Fruit fly (Drosophila melanogaster) whole organism, prepupa: ENCODE results near the gene Rpt6R.

Experiments used
- Blimp-1 ChIP-seq: fragments of 200-800 bp; sonication (Bioruptor generic); optimal IDR thresholded peaks from 3 replicates; lab custom pipeline; 2017; ENCODE audit warnings: missing biosample characterization, missing genetic modification characterization, mild to moderate bottlenecking, moderate library complexity, missing genetic modification reagents
- CG10669 ChIP-seq: fragments of 200-800 bp; sonication (Bioruptor generic); optimal IDR thresholded peaks from 3 replicates; lab custom pipeline; 2018; ENCODE audit warnings: missing biosample characterization, mild to moderate bottlenecking, missing genetic modification characterization, moderate library complexity
- CG11294 ChIP-seq: fragments of 200-800 bp; sonication (Bioruptor generic); IDR thresholded peaks from 2 replicates; pipeline ENCODE4 v1.3.6; 2022; ENCODE audit warnings: missing biosample characterization, missing genetic modification characterization
- CG11902 ChIP-seq: fragments of 200-800 bp; sonication (Bioruptor generic); optimal IDR thresholded peaks from 3 replicates; lab custom pipeline; 2016; ENCODE audit warnings: missing biosample characterization, missing genetic modification characterization
- CG15336 ChIP-seq: fragments of 200-800 bp; sonication (Bioruptor generic); IDR thresholded peaks from 2 replicates; pipeline ENCODE4 v1.3.6; 2022; ENCODE audit warnings: missing biosample characterization, missing genetic modification characterization
- CG1621 ChIP-seq: fragments of 200-800 bp; sonication (Bioruptor generic); optimal IDR thresholded peaks from 3 replicates; lab custom pipeline; 2018; ENCODE audit warnings: missing biosample characterization, mild to moderate bottlenecking, missing genetic modification characterization
- CG16779 ChIP-seq: fragments of 200-800 bp; sonication (Bioruptor generic); optimal IDR thresholded peaks from 3 replicates; lab custom pipeline; 2017; ENCODE audit warnings: missing biosample characterization, mild to moderate bottlenecking, missing genetic modification characterization
- CG31627 ChIP-seq: fragments of 200-800 bp; sonication (Bioruptor generic); optimal IDR thresholded peaks from 3 replicates; lab custom pipeline; 2016; ENCODE audit warnings: missing biosample characterization, missing genetic modification characterization
- CG32006 ChIP-seq: fragments of 200-800 bp; sonication (Bioruptor generic); optimal IDR thresholded peaks from 3 replicates; lab custom pipeline; 2017; ENCODE audit warnings: missing biosample characterization, mild to moderate bottlenecking, missing genetic modification characterization
- CG34406 ChIP-seq: fragments of 200-800 bp; sonication (Bioruptor generic); optimal IDR thresholded peaks from 3 replicates; lab custom pipeline; 2016; ENCODE audit warnings: missing biosample characterization, missing genetic modification characterization
- CG3919 ChIP-seq: fragments of 200-800 bp; sonication (Bioruptor generic); optimal IDR thresholded peaks from 3 replicates; lab custom pipeline; 2016; ENCODE audit warnings: missing biosample characterization, missing genetic modification characterization
- CG4318 ChIP-seq: fragments of 200-800 bp; sonication (Bioruptor generic); optimal IDR thresholded peaks from 3 replicates; lab custom pipeline; 2017; ENCODE audit warnings: missing biosample characterization, mild to moderate bottlenecking, missing genetic modification characterization
- CG6276 ChIP-seq: fragments of 200-800 bp; sonication (Bioruptor generic); optimal IDR thresholded peaks from 2 replicates; lab custom pipeline; 2017; ENCODE audit warnings: missing biosample characterization, mild to moderate bottlenecking, missing genetic modification characterization
- CG6792 ChIP-seq: fragments of 200-800 bp; sonication (Bioruptor generic); optimal IDR thresholded peaks from 3 replicates; lab custom pipeline; 2016; ENCODE audit warnings: missing biosample characterization, missing genetic modification characterization
- CG6808 ChIP-seq: fragments of 200-800 bp; sonication (Bioruptor generic); optimal IDR thresholded peaks from 3 replicates; lab custom pipeline; 2017; ENCODE audit warnings: missing biosample characterization, missing genetic modification characterization, mild to moderate bottlenecking, moderate library complexity, missing genetic modification reagents
- CG6854 ChIP-seq: fragments of 200-800 bp; sonication (Bioruptor generic); optimal IDR thresholded peaks from 2 replicates; lab custom pipeline; 2017; ENCODE audit warnings: missing biosample characterization, mild to moderate bottlenecking, missing genetic modification characterization
- CG7368 ChIP-seq: fragments of 200-800 bp; sonication (Bioruptor generic); optimal IDR thresholded peaks from 3 replicates; lab custom pipeline; 2016; ENCODE audit warnings: missing biosample characterization, missing genetic modification characterization
- CG8119 ChIP-seq: fragments of 200-800 bp; sonication (Bioruptor generic); IDR thresholded peaks from 3 replicates; pipeline ENCODE4 v1.3.6; 2022; ENCODE audit warnings: missing biosample characterization, missing genetic modification characterization
- CG8319 ChIP-seq: fragments of 200-800 bp; sonication (Bioruptor generic); optimal IDR thresholded peaks from 3 replicates; lab custom pipeline; 2016; ENCODE audit warnings: missing biosample characterization, missing genetic modification characterization
- CG9139 ChIP-seq: fragments of 200-800 bp; sonication (Bioruptor generic); optimal IDR thresholded peaks from 3 replicates; lab custom pipeline; 2017; ENCODE audit warnings: missing biosample characterization, mild to moderate bottlenecking, missing genetic modification characterization
- Eip75B ChIP-seq: fragments of 200-800 bp; sonication (Bioruptor generic); optimal IDR thresholded peaks from 3 replicates; lab custom pipeline; 2016; ENCODE audit warnings: missing biosample characterization, missing genetic modification characterization
- Eip78C ChIP-seq: fragments of 200-800 bp; sonication (Bioruptor generic); peaks from one replicate; lab custom pipeline; 2016; ENCODE audit warnings: missing biosample characterization, missing genetic modification characterization
- Eip93F ChIP-seq: fragments of 200-800 bp; sonication (Bioruptor generic); optimal IDR thresholded peaks from 2 replicates; lab custom pipeline; 2016; ENCODE audit warnings: missing biosample characterization, mild to moderate bottlenecking, missing genetic modification characterization
- Ets21C ChIP-seq: fragments of 200-800 bp; sonication (Bioruptor generic); optimal IDR thresholded peaks from 3 replicates; lab custom pipeline; 2016; ENCODE audit warnings: missing biosample characterization, missing genetic modification characterization
- Ets96B ChIP-seq: fragments of 200-800 bp; optimal IDR thresholded peaks from 2 replicates; lab custom pipeline; 2019; ENCODE audit warnings: missing biosample characterization, mild to moderate bottlenecking, missing genetic modification characterization, moderate library complexity
- Hr38 ChIP-seq: sonication (Bioruptor generic); optimal IDR thresholded peaks from 2 replicates; lab custom pipeline; 2016; ENCODE audit warnings: missing biosample characterization, missing genetic modification characterization
- Hr39 ChIP-seq: fragments of 200-800 bp; sonication (Bioruptor generic); optimal IDR thresholded peaks from 2 replicates; lab custom pipeline; 2016; ENCODE audit warnings: missing biosample characterization, missing genetic modification characterization
- OdsH ChIP-seq: fragments of 200-800 bp; sonication (Bioruptor generic); optimal IDR thresholded peaks from 3 replicates; lab custom pipeline; 2016; ENCODE audit warnings: missing biosample characterization, missing genetic modification characterization
- Smox ChIP-seq: fragments of 200-800 bp; sonication (Bioruptor generic); optimal IDR thresholded peaks from 3 replicates; lab custom pipeline; 2016; ENCODE audit warnings: missing biosample characterization, missing genetic modification characterization
- Sox102F ChIP-seq: fragments of 200-800 bp; sonication (Bioruptor generic); optimal IDR thresholded peaks from 2 replicates; lab custom pipeline; 2016; ENCODE audit warnings: missing biosample characterization, mild to moderate bottlenecking, missing genetic modification characterization
- Sox14 ChIP-seq: fragments of 200-800 bp; sonication (Bioruptor generic); optimal IDR thresholded peaks from 3 replicates; lab custom pipeline; 2016; ENCODE audit warnings: missing biosample characterization, missing genetic modification characterization
- Sox15 ChIP-seq: fragments of 200-800 bp; sonication (Bioruptor generic); optimal IDR thresholded peaks from 3 replicates; lab custom pipeline; 2016; ENCODE audit warnings: missing biosample characterization, missing genetic modification characterization
- achi ChIP-seq: fragments of 200-800 bp; sonication (Bioruptor generic); optimal IDR thresholded peaks from 3 replicates; lab custom pipeline; 2016; ENCODE audit warnings: missing biosample characterization, missing genetic modification characterization
- dac ChIP-seq: fragments of 200-800 bp; sonication (Bioruptor generic); optimal IDR thresholded peaks from 2 replicates; lab custom pipeline; 2017; ENCODE audit warnings: missing biosample characterization, mild to moderate bottlenecking, missing genetic modification characterization
- dsx ChIP-seq: fragments of 200-800 bp; optimal IDR thresholded peaks from 3 replicates; lab custom pipeline; 2019; ENCODE audit warnings: missing biosample characterization, mild to moderate bottlenecking, missing genetic modification characterization, moderate library complexity; ENCODE audit not compliant: poor library complexity, severe bottlenecking
- eg ChIP-seq: fragments of 200-800 bp; sonication (Bioruptor generic); IDR thresholded peaks from 3 replicates; pipeline ENCODE4 v1.3.6; 2022; ENCODE audit warnings: missing biosample characterization, missing genetic modification characterization
- esn ChIP-seq: fragments of 200-800 bp; sonication (Bioruptor generic); optimal IDR thresholded peaks from 2 replicates; lab custom pipeline; 2016; ENCODE audit warnings: missing biosample characterization, mild to moderate bottlenecking, missing genetic modification characterization, moderate library complexity
- fd59A ChIP-seq: fragments of 200-800 bp; sonication (Bioruptor generic); optimal IDR thresholded peaks from 2 replicates; lab custom pipeline; 2017; ENCODE audit warnings: missing biosample characterization, mild to moderate bottlenecking, missing genetic modification characterization, missing genetic modification reagents
- fd85E ChIP-seq: fragments of 200-800 bp; sonication (Bioruptor generic); optimal IDR thresholded peaks from 3 replicates; lab custom pipeline; 2016; ENCODE audit warnings: missing biosample characterization, missing genetic modification characterization
- fkh ChIP-seq: fragments of 200-800 bp; sonication (Bioruptor generic); optimal IDR thresholded peaks from 3 replicates; lab custom pipeline; 2017; ENCODE audit warnings: missing biosample characterization, mild to moderate bottlenecking, missing genetic modification characterization, moderate library complexity
- lz ChIP-seq: fragments of 200-800 bp; sonication (Bioruptor generic); optimal IDR thresholded peaks from 3 replicates; lab custom pipeline; 2016; ENCODE audit warnings: missing biosample characterization, missing genetic modification characterization
- net ChIP-seq: fragments of 200-800 bp; sonication (Bioruptor generic); optimal IDR thresholded peaks from 3 replicates; lab custom pipeline; 2016; ENCODE audit warnings: missing biosample characterization, missing genetic modification characterization
- pdm3 ChIP-seq: fragments of 200-800 bp; sonication (Bioruptor generic); optimal IDR thresholded peaks from 3 replicates; lab custom pipeline; 2016; ENCODE audit warnings: missing biosample characterization, missing genetic modification characterization
- salr ChIP-seq, 2 experiments: fragments of 200-800 bp; sonication (Bioruptor generic); optimal IDR thresholded peaks; 3 replicates each; lab custom pipeline; 2016 to 2018; ENCODE audit warnings: missing biosample characterization in 2 of 2, missing genetic modification characterization in 2 of 2, mild to moderate bottlenecking in 1 of 2
- ss ChIP-seq, 2 experiments: fragments of 200-800 bp; sonication (Bioruptor generic); optimal IDR thresholded peaks; 2 replicates in 1 of 2; 3 replicates in 1 of 2; lab custom pipeline; 2017 to 2018; ENCODE audit warnings: mild to moderate bottlenecking in 2 of 2, missing biosample characterization in 2 of 2, missing genetic modification characterization in 2 of 2, moderate library complexity in 1 of 2
- svp ChIP-seq: fragments of 200-800 bp; sonication (Bioruptor generic); peaks from one replicate; lab custom pipeline; 2016; ENCODE audit warnings: missing biosample characterization, missing genetic modification characterization
- topi ChIP-seq: fragments of 200-800 bp; sonication (Bioruptor generic); optimal IDR thresholded peaks from 3 replicates; lab custom pipeline; 2016; ENCODE audit warnings: missing biosample characterization, missing genetic modification characterization
- vri ChIP-seq: fragments of 200-800 bp; sonication (Bioruptor generic); optimal IDR thresholded peaks from 3 replicates; lab custom pipeline; 2016; ENCODE audit warnings: missing biosample characterization, mild to moderate bottlenecking, missing genetic modification characterization

Gene Rpt6R

dm6 chr3R:30579129-30579528 is 4.4 kb downstream of the Rpt6R start, which contains the start of gene CG9702:
TSS of gene CG9702 (plus strand) at chr3R:30579429.
- TF ChIP-seq fkh (GFP tag; lab: Kevin White, UChicago) = peak; percentile 37
- TF ChIP-seq Eip75B (GFP tag; lab: Kevin White, UChicago) = no peak
- no peak for TF ChIP-seq Hr39 (GFP tag; lab: Kevin White, UChicago)
- TF ChIP-seq dsx (GFP tag; lab: Kevin White, UChicago) = no peak

dm6 chr3R:30570554-30571141 is 12.8 kb downstream of the Rpt6R start:
- peak; percentile 88 for TF ChIP-seq Ets21C (GFP tag; lab: Kevin White, UChicago)
- peak; percentile 69 for TF ChIP-seq fd85E (GFP tag; lab: Kevin White, UChicago)
- TF ChIP-seq CG11902 (GFP tag; lab: Kevin White, UChicago) = peak; percentile 81
- TF ChIP-seq ss (GFP tag; optimal IDR thresholded peaks at IDR 0.05; lab: Kevin White, UChicago) = peak; percentile 57 to 72
- no peak for TF ChIP-seq fkh (GFP tag; lab: Kevin White, UChicago)
- TF ChIP-seq Eip78C (GFP tag; lab: Kevin White, UChicago) = peak; percentile 98
- peak; percentile 80 for TF ChIP-seq CG6276 (GFP tag; lab: Kevin White, UChicago)
- peak; percentile 81 for TF ChIP-seq CG6854 (GFP tag; lab: Kevin White, UChicago)
- no peak for TF ChIP-seq Hr38 (GFP tag; lab: Kevin White, UChicago)
- peak; percentile 96 for TF ChIP-seq esn
- peak; percentile 88 for TF ChIP-seq vri (GFP tag; lab: Kevin White, UChicago)
- TF ChIP-seq dac (GFP tag; lab: Kevin White, UChicago) = peak; percentile 66
- TF ChIP-seq dsx (GFP tag; lab: Kevin White, UChicago) = peak; percentile 85
- TF ChIP-seq Eip93F (GFP tag; lab: Kevin White, UChicago) = peak; percentile 75
- TF ChIP-seq CG15336 (GFP tag; lab: Robert Waterston, UW) = peak; percentile 92
- peak; percentile 93 for TF ChIP-seq CG3919
- peak; percentile 92 for TF ChIP-seq CG6792 (GFP tag; lab: Kevin White, UChicago)
- no peak; the same call in none of the 3 replicates for TF ChIP-seq eg (GFP tag; lab: Robert Waterston, UW)
- TF ChIP-seq achi (GFP tag; lab: Kevin White, UChicago) = peak; percentile 90
- TF ChIP-seq Ets96B (tag; lab: Kevin White, UChicago) = peak; percentile 90
- peak; percentile 87 for TF ChIP-seq CG8319 (GFP tag; lab: Kevin White, UChicago)
- peak; percentile 93 for TF ChIP-seq lz (GFP tag; lab: Kevin White, UChicago)
- TF ChIP-seq Hr39 (GFP tag; lab: Kevin White, UChicago) = peak; percentile 90
- TF ChIP-seq Smox (GFP tag; lab: Kevin White, UChicago) = peak; percentile 91
- TF ChIP-seq topi = peak; percentile 93
- TF ChIP-seq CG32006 = peak; percentile 90
- TF ChIP-seq net (GFP tag; lab: Kevin White, UChicago) = peak; percentile 82
- peak; percentile 88 for TF ChIP-seq CG34406 (GFP tag; lab: Kevin White, UChicago)
- TF ChIP-seq fd59A = peak; percentile 84
- TF ChIP-seq CG31627 (GFP tag; lab: Kevin White, UChicago) = peak; percentile 92
- TF ChIP-seq CG8119 = peak; percentile 92
- TF ChIP-seq CG16779 (tag; lab: Kevin White, UChicago) = peak; percentile 78
- TF ChIP-seq CG6808 (GFP tag; lab: Kevin White, UChicago) = peak; percentile 85
- TF ChIP-seq salr (GFP tag; optimal IDR thresholded peaks at IDR 0.05; lab: Kevin White, UChicago) = peak; percentile 83 to 89
- TF ChIP-seq svp (GFP tag; lab: Kevin White, UChicago) = peak; percentile 96
- TF ChIP-seq Blimp-1 = peak; percentile 73
- TF ChIP-seq CG4318 (GFP tag; lab: Kevin White, UChicago) = peak; percentile 82
- TF ChIP-seq Sox14 (GFP tag; lab: Kevin White, UChicago) = peak; percentile 92
- peak; percentile 81 for TF ChIP-seq Sox15 (GFP tag; lab: Kevin White, UChicago)
- peak; percentile 92 for TF ChIP-seq Sox102F (GFP tag; lab: Kevin White, UChicago)
- peak; percentile 89 for TF ChIP-seq CG10669 (GFP tag; lab: Kevin White, UChicago)
- TF ChIP-seq CG11294 (GFP tag; lab: Robert Waterston, UW) = peak; percentile 81
- TF ChIP-seq CG7368 (GFP tag; lab: Kevin White, UChicago) = peak; percentile 86
- peak; percentile 93 for TF ChIP-seq OdsH (GFP tag; lab: Kevin White, UChicago)
- peak; percentile 93 for TF ChIP-seq pdm3 (GFP tag; lab: Kevin White, UChicago)
- peak; percentile 91 for TF ChIP-seq CG1621 (tag; lab: Kevin White, UChicago)
- peak; percentile 74 for TF ChIP-seq CG9139 (GFP tag; lab: Kevin White, UChicago)
